Fruit fly (Drosophila melanogaster): ENCODE measurements around the gene dsx.

Gene dsx

DNA sequence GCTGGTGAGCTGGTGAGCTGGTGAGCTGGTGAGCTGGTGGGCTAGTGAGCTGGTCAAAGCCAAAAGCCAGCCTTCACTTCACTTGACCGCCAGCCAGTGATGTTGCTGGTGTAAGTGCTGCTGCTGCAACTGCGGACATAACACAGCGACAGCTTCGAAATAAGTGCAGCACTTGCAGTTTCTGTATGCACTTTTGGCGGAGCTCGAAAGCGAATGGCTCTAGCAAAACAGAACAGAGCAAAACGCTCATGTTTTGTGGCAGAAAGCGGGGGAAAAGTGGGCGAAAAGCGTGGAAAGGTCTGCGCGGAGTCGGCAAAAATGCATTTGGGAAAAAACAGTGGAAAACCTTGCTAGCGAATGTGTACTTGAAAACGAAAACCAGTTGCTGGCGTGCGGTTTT is 27.4 kb upstream of the dsx start:
- no peak for TF ChIP-seq CG31627 (GFP tag; optimal IDR thresholded peaks at IDR 0.05)
- TF ChIP-seq Eip78C (GFP tag), result peak; percentile 44
- no peak for TF ChIP-seq fd85E (GFP tag; optimal IDR thresholded peaks at IDR 0.05)
- TF ChIP-seq CG3919 (GFP tag; optimal IDR thresholded peaks at IDR 0.05), result no peak

DNA sequence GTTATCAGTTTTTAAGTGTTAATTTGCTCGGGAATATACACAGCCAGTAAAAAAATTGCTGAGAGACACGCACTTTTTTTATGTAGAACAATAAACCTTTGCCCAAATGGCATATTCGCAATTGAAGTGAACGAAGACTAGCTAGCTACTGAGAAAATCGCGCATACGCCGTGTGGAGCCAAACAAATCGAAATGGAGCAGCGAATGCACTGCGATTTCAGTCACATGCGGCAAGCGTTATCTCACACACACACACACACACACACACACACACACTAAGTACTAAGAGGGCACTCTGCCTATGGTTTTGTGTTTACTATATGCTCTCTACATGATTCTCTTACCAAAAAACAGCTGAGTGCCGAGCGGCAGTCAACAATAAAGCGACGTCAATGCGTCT is 26.3 kb upstream of the dsx start:
- TF ChIP-seq CG6854 (GFP tag; optimal IDR thresholded peaks at IDR 0.05) (no peak), achi (GFP tag; optimal IDR thresholded peaks at IDR 0.05) (no peak), Smox (GFP tag; optimal IDR thresholded peaks at IDR 0.05) (no peak), CG11762 (GFP tag; optimal IDR thresholded peaks at IDR 0.05; ENCODE audit: insufficient read depth) (no peak), Hr38 (GFP tag; optimal IDR thresholded peaks at IDR 0.05) (no peak)

DNA sequence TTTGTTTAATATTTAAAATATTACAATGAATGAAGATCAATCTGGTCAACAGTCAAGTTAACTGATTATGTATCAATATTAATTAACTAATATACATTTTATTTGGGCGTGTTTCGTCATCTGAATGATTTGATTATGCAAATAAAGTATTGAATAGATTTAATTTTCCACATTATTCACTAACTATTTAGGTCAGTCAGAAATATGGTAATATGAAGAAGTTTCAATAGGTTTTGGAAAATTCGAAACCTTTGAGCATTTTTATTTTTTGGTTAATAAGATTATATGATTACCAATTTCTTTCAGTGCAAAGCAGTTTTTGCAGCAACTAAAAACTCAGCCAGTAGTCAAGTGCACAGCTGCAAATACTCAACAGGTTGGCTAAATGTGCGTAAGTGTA is 24.9 kb upstream of the dsx start:
- TF ChIP-seq CG31627 (GFP tag; optimal IDR thresholded peaks at IDR 0.05), result no peak
- no peak for TF ChIP-seq fkh (GFP tag; optimal IDR thresholded peaks at IDR 0.05)
- TF ChIP-seq Eip93F (GFP tag; optimal IDR thresholded peaks at IDR 0.05), result no peak
- no peak for TF ChIP-seq cyc (GFP tag; optimal IDR thresholded peaks at IDR 0.05)
- no peak for TF ChIP-seq acj6 (GFP tag; optimal IDR thresholded peaks at IDR 0.05)
- peak in 1 of 2 experiments; percentile 35 for TF ChIP-seq salr (GFP tag; optimal IDR thresholded peaks at IDR 0.05)
- no peak for TF ChIP-seq CG6808 (GFP tag; optimal IDR thresholded peaks at IDR 0.05)
- no peak for TF ChIP-seq CG3032 (tag; optimal IDR thresholded peaks at IDR 0.05)
- no peak for TF ChIP-seq lz (GFP tag; optimal IDR thresholded peaks at IDR 0.05)
- TF ChIP-seq CG11762 (GFP tag; optimal IDR thresholded peaks at IDR 0.05; ENCODE audit: insufficient read depth), result peak; percentile 16
- no peak for TF ChIP-seq CG8319 (GFP tag; optimal IDR thresholded peaks at IDR 0.05)
- no peak for TF ChIP-seq Ets21C (GFP tag; optimal IDR thresholded peaks at IDR 0.05)
- no peak for TF ChIP-seq CG9139 (GFP tag; optimal IDR thresholded peaks at IDR 0.05)
- no peak for TF ChIP-seq CG7368 (GFP tag; optimal IDR thresholded peaks at IDR 0.05)
- TF ChIP-seq fd85E (GFP tag; optimal IDR thresholded peaks at IDR 0.05), result no peak
- no peak for TF ChIP-seq Ets96B (tag; optimal IDR thresholded peaks at IDR 0.05)
- TF ChIP-seq eg (GFP tag; IDR thresholded peaks at IDR 0.05), result peak; percentile 70
- TF ChIP-seq CG10669 (GFP tag; optimal IDR thresholded peaks at IDR 0.05), result no peak
- TF ChIP-seq CG4318 (GFP tag; optimal IDR thresholded peaks at IDR 0.05), result peak; percentile 68
- TF ChIP-seq CG34406 (GFP tag; optimal IDR thresholded peaks at IDR 0.05), result no peak
- TF ChIP-seq CG11294 (GFP tag; IDR thresholded peaks at IDR 0.05), result no peak
- TF ChIP-seq ss (GFP tag; optimal IDR thresholded peaks at IDR 0.05), result no peak
- no peak for TF ChIP-seq Smox (GFP tag; optimal IDR thresholded peaks at IDR 0.05)
- TF ChIP-seq Sox15 (GFP tag; optimal IDR thresholded peaks at IDR 0.05), result no peak
- TF ChIP-seq Sox14 (GFP tag; optimal IDR thresholded peaks at IDR 0.05), result no peak
- 0 out of 3 replicates have a peak, but pooled peaks have one; percentile 24 for TF ChIP-seq CG6163 (GFP tag; IDR thresholded peaks at IDR 0.05)
- peak; percentile 75 for TF ChIP-seq Eip78C (GFP tag)
- peak; percentile 4 for TF ChIP-seq CG3919 (GFP tag; optimal IDR thresholded peaks at IDR 0.05)
- no peak for TF ChIP-seq CG11902 (GFP tag; optimal IDR thresholded peaks at IDR 0.05)
- TF ChIP-seq fd59A (GFP tag; optimal IDR thresholded peaks at IDR 0.05), result no peak
- no peak for TF ChIP-seq Gug (GFP tag; IDR thresholded peaks at IDR 0.05)
- no peak for TF ChIP-seq Blimp-1 (GFP tag; optimal IDR thresholded peaks at IDR 0.05)
- TF ChIP-seq Lpt (GFP tag; optimal IDR thresholded peaks at IDR 0.05), result no peak
- TF ChIP-seq CG15336 (GFP tag; IDR thresholded peaks at IDR 0.05), result peak; percentile 55; the same call in 1 of the 2 replicates
- no peak for TF ChIP-seq Met (GFP tag; optimal IDR thresholded peaks at IDR 0.05)
- no peak for TF ChIP-seq esn (GFP tag; optimal IDR thresholded peaks at IDR 0.05)
- TF ChIP-seq dsx (GFP tag; optimal IDR thresholded peaks at IDR 0.05; ENCODE audit: poor library complexity, severe bottlenecking), result no peak
- no peak for TF ChIP-seq CG6854 (GFP tag; optimal IDR thresholded peaks at IDR 0.05)
- TF ChIP-seq vri (GFP tag; optimal IDR thresholded peaks at IDR 0.05), result no peak
- no peak for TF ChIP-seq dac (GFP tag; optimal IDR thresholded peaks at IDR 0.05)
- TF ChIP-seq pdm3 (GFP tag; optimal IDR thresholded peaks at IDR 0.05), result no peak
- TF ChIP-seq achi (GFP tag; optimal IDR thresholded peaks at IDR 0.05), result peak; percentile 24
- TF ChIP-seq CG32006 (GFP tag; optimal IDR thresholded peaks at IDR 0.05), result peak; percentile 82
- no peak for TF ChIP-seq CG16779 (tag; optimal IDR thresholded peaks at IDR 0.05)
- TF ChIP-seq CG1621 (tag; optimal IDR thresholded peaks at IDR 0.05), result no peak
- TF ChIP-seq Sox102F (GFP tag; optimal IDR thresholded peaks at IDR 0.05), result no peak
